Worm (Caenorhabditis elegans) whole organism, L1 larva: ENCODE data around the gene nhr-119.

Experiments used
- C04F5.9 ChIP-seq: sonication (generic microtip); optimal IDR thresholded peaks from 2 replicates; lab custom pipeline; 2016; ENCODE audit warnings: missing genetic modification characterization, missing compliant biosample characterization
- C16A3.4 ChIP-seq: fragments of 150-350 bp; optimal IDR thresholded peaks from 2 replicates; lab custom pipeline; 2014; ENCODE audit warnings: missing biosample characterization, missing genetic modification characterization
- Y116A8C.19 ChIP-seq: sonication (generic microtip); optimal IDR thresholded peaks from 2 replicates; lab custom pipeline; 2016; ENCODE audit warnings: missing compliant biosample characterization, missing genetic modification characterization, borderline replicate concordance
- alr-1 ChIP-seq: fragments of 200-800 bp; sonication (Bioruptor generic); optimal IDR thresholded peaks from 2 replicates; lab custom pipeline; 2018; ENCODE audit warnings: borderline replicate concordance, mild to moderate bottlenecking, missing genetic modification characterization, missing compliant biosample characterization
- ama-1 ChIP-seq: fragments of 150-350 bp; optimal IDR thresholded peaks from 2 replicates; lab custom pipeline; 2014
- blmp-1 ChIP-seq: fragments of 150-350 bp; optimal IDR thresholded peaks from 2 replicates; lab custom pipeline; 2014; ENCODE audit warnings: missing biosample characterization, missing genetic modification characterization
- ceh-8 ChIP-seq: fragments of 200-800 bp; sonication (Bioruptor generic); optimal IDR thresholded peaks from 2 replicates; lab custom pipeline; 2018; ENCODE audit warnings: mild to moderate bottlenecking, missing genetic modification characterization, moderate library complexity, missing compliant biosample characterization
- dpl-1 ChIP-seq, 3 experiments: fragments of 150-350 bp in 2 of 3; sonication (generic microtip) in 1 of 3; optimal IDR thresholded peaks; 2 replicates each; lab custom pipeline; 2014 to 2017; ENCODE audit warnings: missing biosample characterization in 3 of 3, missing genetic modification characterization in 3 of 3, missing genetic modification reagents in 3 of 3
- dsc-1 ChIP-seq: sonication (generic microtip); optimal IDR thresholded peaks from 2 replicates; lab custom pipeline; 2016; ENCODE audit warnings: mild to moderate bottlenecking, missing genetic modification characterization, missing compliant biosample characterization
- efl-3 ChIP-seq: fragments of 200-800 bp; sonication (Bioruptor generic); optimal IDR thresholded peaks from 2 replicates; lab custom pipeline; 2018; ENCODE audit warnings: mild to moderate bottlenecking, missing genetic modification characterization, missing compliant biosample characterization
- egl-13 ChIP-seq: sonication (generic microtip); optimal IDR thresholded peaks from 2 replicates; lab custom pipeline; 2016; ENCODE audit warnings: missing genotype, missing genetic modification reagents, missing genetic modification characterization, missing compliant biosample characterization
- elt-2 ChIP-seq: sonication (generic microtip); optimal IDR thresholded peaks from 2 replicates; lab custom pipeline; 2016; ENCODE audit warnings: missing genetic modification characterization, mild to moderate bottlenecking, inconsistent platforms, missing compliant biosample characterization, missing genetic modification reagents
- elt-3 ChIP-seq, 6 experiments: fragments of 150-350 bp in 1 of 6; sonication (generic microtip); optimal IDR thresholded peaks; 2 replicates each; lab custom pipeline; 2017 to 2018; ENCODE audit warnings: missing biosample characterization in 6 of 6, missing genetic modification characterization in 6 of 6, inconsistent platforms in 1 of 6
- fkh-8 ChIP-seq: sonication (generic microtip); optimal IDR thresholded peaks from 2 replicates; lab custom pipeline; 2016; ENCODE audit warnings: mild to moderate bottlenecking, missing genetic modification characterization, missing compliant biosample characterization
- grh-1 ChIP-seq: fragments of 200-800 bp; sonication (Bioruptor generic); IDR thresholded peaks from 2 replicates; pipeline ENCODE4 v1.3.6; 2022; ENCODE audit warnings: missing genetic modification reagents, missing genetic modification characterization, missing compliant biosample characterization
- hlh-17 ChIP-seq: fragments of 200-800 bp; sonication (Bioruptor generic); optimal IDR thresholded peaks from 2 replicates; lab custom pipeline; 2018; ENCODE audit warnings: missing genetic modification characterization, mild to moderate bottlenecking, missing compliant biosample characterization, moderate library complexity, borderline replicate concordance
- jun-1 ChIP-seq: fragments of 150-350 bp; optimal IDR thresholded peaks from 2 replicates; lab custom pipeline; 2014; ENCODE audit warnings: missing biosample characterization, missing genetic modification reagents, missing genetic modification characterization
- lin-15B ChIP-seq: fragments of 150-350 bp; sonication (generic microtip); optimal IDR thresholded peaks from 3 replicates; lab custom pipeline; 2014; ENCODE audit warnings: missing biosample characterization, missing genetic modification characterization
- lsy-2 ChIP-seq, 2 experiments: fragments of 150-350 bp; optimal IDR thresholded peaks; 2 replicates each; lab custom pipeline; 2014; ENCODE audit warnings: missing biosample characterization in 2 of 2, missing genetic modification characterization in 2 of 2
- mab-9 ChIP-seq: fragments of 200-800 bp; sonication (Bioruptor generic); IDR thresholded peaks from 2 replicates; pipeline ENCODE4 v1.3.6; 2022; ENCODE audit warnings: missing genetic modification reagents, missing genetic modification characterization, missing compliant biosample characterization
- mdl-1 ChIP-seq, 2 experiments: fragments of 150-350 bp; optimal IDR thresholded peaks; 2 replicates each; lab custom pipeline; 2014 to 2017; ENCODE audit warnings: missing biosample characterization in 2 of 2, missing genetic modification characterization in 2 of 2, inconsistent platforms in 1 of 2
- mef-2 ChIP-seq: fragments of 150-350 bp; optimal IDR thresholded peaks from 2 replicates; lab custom pipeline; 2014; ENCODE audit warnings: missing biosample characterization, missing genetic modification characterization
- mep-1 ChIP-seq: fragments of 150-350 bp; optimal IDR thresholded peaks from 2 replicates; lab custom pipeline; 2014; ENCODE audit warnings: missing biosample characterization, missing genetic modification characterization
- nhr-11 ChIP-seq: fragments of 150-350 bp; optimal IDR thresholded peaks from 2 replicates; lab custom pipeline; 2014; ENCODE audit warnings: missing biosample characterization, missing genetic modification characterization
- nhr-12 ChIP-seq: sonication (generic microtip); optimal IDR thresholded peaks from 2 replicates; lab custom pipeline; 2017; ENCODE audit warnings: missing biosample characterization, missing genetic modification characterization
- nhr-19 ChIP-seq: fragments of 200-800 bp; sonication (Bioruptor generic); conservative IDR thresholded peaks from 2 replicates; pipeline ENCODE4 v1.3.6; 2022; ENCODE audit warnings: missing genetic modification characterization, missing compliant biosample characterization
- nhr-237 ChIP-seq: fragments of 150-350 bp; optimal IDR thresholded peaks from 2 replicates; lab custom pipeline; 2014; ENCODE audit warnings: missing biosample characterization, missing genetic modification characterization
- nhr-28 ChIP-seq: fragments of 150-350 bp; optimal IDR thresholded peaks from 2 replicates; lab custom pipeline; 2014; ENCODE audit warnings: missing biosample characterization, missing genetic modification characterization
- nhr-47 ChIP-seq: sonication (generic microtip); optimal IDR thresholded peaks from 2 replicates; lab custom pipeline; 2016; ENCODE audit warnings: mild to moderate bottlenecking, missing genetic modification characterization, moderate library complexity, missing compliant biosample characterization
- nhr-71 ChIP-seq: sonication (generic microtip); optimal IDR thresholded peaks from 2 replicates; lab custom pipeline; 2016; ENCODE audit warnings: mild to moderate bottlenecking, missing genetic modification characterization, moderate library complexity, missing compliant biosample characterization
- nhr-76 ChIP-seq: sonication (generic microtip); optimal IDR thresholded peaks from 2 replicates; lab custom pipeline; 2017; ENCODE audit warnings: missing biosample characterization, missing genetic modification characterization
- nhr-85 ChIP-seq: sonication (generic microtip); peaks from one replicate; lab custom pipeline; 2016; ENCODE audit warnings: missing genetic modification characterization, inconsistent platforms, missing compliant biosample characterization
- nhr-90 ChIP-seq: sonication (generic microtip); optimal IDR thresholded peaks from 2 replicates; lab custom pipeline; 2016; ENCODE audit warnings: mild to moderate bottlenecking, missing genetic modification characterization, missing compliant biosample characterization; ENCODE audit not compliant: poor library complexity
- pag-3 ChIP-seq: sonication (generic microtip); optimal IDR thresholded peaks from 2 replicates; lab custom pipeline; 2017; ENCODE audit warnings: missing genetic modification characterization, mild to moderate bottlenecking, missing compliant biosample characterization, antibody characterized with exemption, borderline replicate concordance; ENCODE audit not compliant: insufficient read depth
- snu-23 ChIP-seq: sonication (generic microtip); optimal IDR thresholded peaks from 2 replicates; lab custom pipeline; 2016; ENCODE audit warnings: missing genetic modification characterization, missing compliant biosample characterization
- sox-4 ChIP-seq: sonication (generic microtip); optimal IDR thresholded peaks from 2 replicates; lab custom pipeline; 2016; ENCODE audit warnings: missing genetic modification characterization, missing compliant biosample characterization
- swsn-7 ChIP-seq: sonication (generic microtip); optimal IDR thresholded peaks from 2 replicates; lab custom pipeline; 2016; ENCODE audit warnings: missing genetic modification characterization, missing compliant biosample characterization
- tlp-1 ChIP-seq: fragments of 150-350 bp; optimal IDR thresholded peaks from 2 replicates; lab custom pipeline; 2014; ENCODE audit warnings: missing biosample characterization, missing genetic modification characterization
- unc-130 ChIP-seq: fragments of 150-350 bp; optimal IDR thresholded peaks from 2 replicates; lab custom pipeline; 2017; ENCODE audit warnings: missing biosample characterization, missing genetic modification characterization, inconsistent platforms
- unc-86 ChIP-seq: sonication (generic microtip); optimal IDR thresholded peaks from 2 replicates; lab custom pipeline; 2016; ENCODE audit warnings: missing genetic modification characterization, missing compliant biosample characterization
- unc-98 ChIP-seq: fragments of 200-800 bp; sonication (Bioruptor generic); IDR thresholded peaks from 2 replicates; pipeline ENCODE4 v1.3.6; 2022; ENCODE audit warnings: missing genetic modification characterization, missing compliant biosample characterization
- xbp-1 ChIP-seq: sonication (generic microtip); optimal IDR thresholded peaks from 2 replicates; lab custom pipeline; 2016; ENCODE audit warnings: missing genetic modification characterization, missing compliant biosample characterization
- zag-1 ChIP-seq: fragments of 150-350 bp; optimal IDR thresholded peaks from 2 replicates; lab custom pipeline; 2014; ENCODE audit warnings: missing biosample characterization, missing genetic modification characterization
- zip-4 ChIP-seq: fragments of 200-800 bp; sonication (Bioruptor generic); optimal IDR thresholded peaks from 2 replicates; lab custom pipeline; 2018; ENCODE audit warnings: mild to moderate bottlenecking, missing genetic modification characterization, moderate library complexity, missing compliant biosample characterization
- ztf-11 ChIP-seq, 2 experiments: sonication (generic microtip); optimal IDR thresholded peaks; 2 replicates each; lab custom pipeline; 2016 to 2017; ENCODE audit warnings: missing genetic modification characterization in 2 of 2, missing biosample characterization in 1 of 2, missing compliant biosample characterization in 1 of 2

Gene nhr-119

DNA sequence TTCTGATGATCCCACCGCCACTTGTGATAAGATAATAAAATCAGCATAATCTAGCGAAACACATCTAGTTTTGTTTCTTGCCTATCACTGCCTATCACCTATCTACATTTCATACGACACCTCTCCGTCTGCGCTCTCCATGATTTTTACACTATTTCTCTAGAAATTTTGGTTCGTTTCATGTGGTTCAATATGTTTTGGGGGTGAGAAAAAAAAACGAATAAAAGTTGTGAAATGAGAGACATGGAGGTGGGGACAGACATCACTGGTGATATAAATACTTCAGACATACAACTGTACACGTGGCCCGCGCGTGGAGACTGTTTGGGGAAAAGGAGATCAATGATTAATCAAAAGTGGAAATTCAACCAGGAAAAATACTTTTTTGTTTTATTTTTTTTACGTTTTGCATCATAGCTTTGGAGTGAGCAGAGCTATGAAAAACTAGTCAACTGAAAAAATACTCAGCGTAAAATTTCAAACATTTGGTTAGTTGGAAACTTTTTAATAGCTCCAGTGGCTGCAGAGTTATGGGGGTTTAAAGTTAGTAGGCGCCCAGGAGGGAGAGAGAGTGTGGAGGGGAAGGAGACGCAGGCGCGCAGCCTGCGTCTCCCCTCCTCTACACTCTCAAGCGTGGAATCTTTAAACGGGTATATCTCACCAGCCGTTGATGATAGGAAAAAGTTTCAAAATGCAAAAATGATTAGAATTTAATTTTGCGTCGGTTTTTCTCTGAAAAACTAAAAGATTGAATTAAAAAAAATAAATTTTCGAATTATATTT lies 2.6 kb upstream of the nhr-119 start (continued):
- TF ChIP-seq nhr-19 (GFP tag; lab: Robert Waterston, UW), result 0 out of 2 replicates have a peak, but pooled peaks have one; percentile 5
- TF ChIP-seq tlp-1 (tag; lab: Kevin White, UChicago), result no peak
- no peak for TF ChIP-seq efl-3 (GFP tag; lab: Kevin White, UChicago)
- peak in 4 of 6 experiments; percentile 11 to 87 (median 68) for TF ChIP-seq elt-3 (tag; optimal IDR thresholded peaks at IDR 0.05; lab: Kevin White, UChicago)
- no peak for TF ChIP-seq zip-4 (GFP tag; lab: Kevin White, UChicago)
- no peak for TF ChIP-seq mef-2
- TF ChIP-seq ztf-11 (tag; optimal IDR thresholded peaks at IDR 0.05; lab: Kevin White, UChicago), result no peak
- no peak for TF ChIP-seq mab-9 (GFP tag; lab: Robert Waterston, UW)
- no peak for TF ChIP-seq fkh-8
- TF ChIP-seq mep-1 (tag; lab: Kevin White, UChicago), result no peak
- peak; percentile 66 for TF ChIP-seq nhr-85 (tag; lab: Kevin White, UChicago)
- TF ChIP-seq ama-1 (lab: Kevin White, UChicago), result no peak
- TF ChIP-seq nhr-71 (tag; lab: Kevin White, UChicago), result peak; percentile 38
- no peak for TF ChIP-seq nhr-28
- no peak for TF ChIP-seq alr-1
- TF ChIP-seq nhr-76 (tag; lab: Kevin White, UChicago), result no peak
- TF ChIP-seq unc-86 (tag; lab: Kevin White, UChicago), result no peak
- TF ChIP-seq Y116A8C.19, result no peak
- TF ChIP-seq xbp-1 (tag; lab: Kevin White, UChicago), result no peak
- no peak for TF ChIP-seq C04F5.9 (tag; lab: Kevin White, UChicago)
- no peak for TF ChIP-seq nhr-237
- no peak for TF ChIP-seq unc-130 (tag; lab: Kevin White, UChicago)
- no peak for TF ChIP-seq dpl-1 (GFP tag; optimal IDR thresholded peaks at IDR 0.05; lab: Kevin White, UChicago)
- no peak for TF ChIP-seq grh-1 (GFP tag; lab: Robert Waterston, UW)
- TF ChIP-seq blmp-1 (tag; lab: Kevin White, UChicago), result peak; percentile 50
- no peak for TF ChIP-seq ceh-8 (GFP tag; lab: Kevin White, UChicago)
- TF ChIP-seq lin-15B (tag; lab: Kevin White, UChicago), result no peak
- TF ChIP-seq snu-23, result peak; percentile 24
- TF ChIP-seq jun-1 (tag; lab: Kevin White, UChicago), result no peak
- TF ChIP-seq lsy-2 (tag; optimal IDR thresholded peaks at IDR 0.05; lab: Kevin White, UChicago), result no peak
- peak; percentile 90 for TF ChIP-seq elt-2
- TF ChIP-seq sox-4 (tag; lab: Kevin White, UChicago), result no peak
- TF ChIP-seq dsc-1 (tag; lab: Kevin White, UChicago), result no peak
- peak in 1 of 2 experiments; percentile 49 for TF ChIP-seq mdl-1 (tag; optimal IDR thresholded peaks at IDR 0.05; lab: Kevin White, UChicago)
- no peak for TF ChIP-seq unc-98
- TF ChIP-seq nhr-90 (tag; lab: Kevin White, UChicago), result peak; percentile 31
- TF ChIP-seq hlh-17, result no peak
- no peak for TF ChIP-seq C16A3.4 (tag; lab: Kevin White, UChicago)

DNA sequence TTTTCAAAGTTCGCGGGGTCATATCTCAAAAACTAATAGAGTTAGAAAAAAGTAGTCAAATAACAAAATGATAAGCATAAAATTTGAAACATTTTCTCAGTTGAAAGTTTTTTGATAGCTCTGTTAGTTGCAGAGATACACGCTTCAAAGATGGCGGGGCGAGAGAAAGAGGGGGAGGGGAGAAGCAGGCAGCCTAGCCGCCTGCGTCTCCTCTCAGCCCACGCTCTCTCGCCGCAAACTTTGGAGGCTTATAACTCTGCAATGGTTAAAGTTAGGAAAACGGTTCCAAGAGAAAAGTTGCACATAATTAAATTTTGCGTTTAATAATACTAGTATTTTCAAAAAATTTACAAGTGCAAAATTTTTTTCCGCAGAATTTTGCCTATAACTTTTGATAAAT lies 1.4 kb upstream of the nhr-119 start:
- no peak for TF ChIP-seq ama-1 (lab: Kevin White, UChicago)
- TF ChIP-seq zip-4 (GFP tag; lab: Kevin White, UChicago), result no peak
- no peak for TF ChIP-seq unc-86 (tag; lab: Kevin White, UChicago)
- no peak for TF ChIP-seq blmp-1 (tag; lab: Kevin White, UChicago)
- TF ChIP-seq mef-2, result no peak
- TF ChIP-seq lin-15B (tag; lab: Kevin White, UChicago), result no peak
- TF ChIP-seq efl-3 (GFP tag; lab: Kevin White, UChicago), result no peak
- no peak for TF ChIP-seq C16A3.4 (tag; lab: Kevin White, UChicago)
- TF ChIP-seq egl-13, result no peak
- no peak for TF ChIP-seq nhr-90 (tag; lab: Kevin White, UChicago)
- TF ChIP-seq pag-3, result no peak
- TF ChIP-seq zag-1, result no peak
- TF ChIP-seq nhr-47 (tag; lab: Kevin White, UChicago), result no peak
- TF ChIP-seq swsn-7 (tag; lab: Kevin White, UChicago), result no peak
- no peak for TF ChIP-seq nhr-85 (tag; lab: Kevin White, UChicago)
- TF ChIP-seq fkh-8, result no peak
- TF ChIP-seq nhr-11 (tag; lab: Kevin White, UChicago), result no peak
- TF ChIP-seq nhr-12 (tag; lab: Kevin White, UChicago), result no peak
